Fruit fly (Drosophila melanogaster) whole organism, embryonic: Measurements from ENCODE around the gene Tango1.

Source experiments
- Ada2b ChIP-seq: fragments of 200-800 bp; sonication (Bioruptor generic); IDR thresholded peaks from 2 replicates; pipeline ENCODE4 v1.3.6; 2022; ENCODE audit warnings: missing biosample characterization, missing genetic modification characterization
- CG10431 ChIP-seq: fragments of 200-800 bp; sonication (Bioruptor generic); optimal IDR thresholded peaks from 3 replicates; lab custom pipeline; 2018; ENCODE audit warnings: missing biosample characterization, mild to moderate bottlenecking, missing genetic modification characterization
- CG12155 ChIP-seq: fragments of 200-800 bp; sonication (Bioruptor generic); optimal IDR thresholded peaks from 3 replicates; lab custom pipeline; 2016; ENCODE audit warnings: missing biosample characterization, missing genetic modification characterization
- CG14667 ChIP-seq: fragments of 200-800 bp; sonication (Bioruptor generic); IDR thresholded peaks from 2 replicates; pipeline ENCODE4 v1.3.6; 2022; ENCODE audit warnings: missing biosample characterization, missing genetic modification characterization
- CG2129 ChIP-seq: fragments of 200-800 bp; sonication (Bioruptor generic); IDR thresholded peaks from 2 replicates; pipeline ENCODE4 v1.3.6; 2022; ENCODE audit warnings: missing biosample characterization, missing genetic modification characterization; ENCODE audit not compliant: partially characterized antibody
- CG30431 ChIP-seq: fragments of 200-800 bp; sonication (Bioruptor generic); optimal IDR thresholded peaks from 2 replicates; lab custom pipeline; 2017; ENCODE audit warnings: missing biosample characterization, missing genetic modification characterization
- CG33213 ChIP-seq: fragments of 200-800 bp; sonication (Bioruptor generic); optimal IDR thresholded peaks from 3 replicates; lab custom pipeline; 2016; ENCODE audit warnings: missing biosample characterization, missing genetic modification characterization
- CG3995 ChIP-seq: fragments of 200-800 bp; sonication (Bioruptor generic); optimal IDR thresholded peaks from 3 replicates; lab custom pipeline; 2016; ENCODE audit warnings: missing biosample characterization, missing genetic modification characterization
- CG4328 ChIP-seq: fragments of 200-800 bp; sonication (Bioruptor generic); optimal IDR thresholded peaks from 3 replicates; lab custom pipeline; 2017; ENCODE audit warnings: missing biosample characterization, missing genetic modification reagents, missing genetic modification characterization
- CG6254 ChIP-seq: fragments of 200-800 bp; sonication (Bioruptor generic); optimal IDR thresholded peaks from 3 replicates; lab custom pipeline; 2017; ENCODE audit warnings: mild to moderate bottlenecking, missing biosample characterization, missing genetic modification reagents, missing genetic modification characterization
- CG6272 ChIP-seq: fragments of 200-800 bp; sonication (Bioruptor generic); IDR thresholded peaks from 2 replicates; pipeline ENCODE4 v1.3.6; 2022; ENCODE audit warnings: missing biosample characterization, missing genetic modification characterization
- CG6683 ChIP-seq: fragments of 200-800 bp; sonication (Bioruptor generic); optimal IDR thresholded peaks from 2 replicates; lab custom pipeline; 2017; ENCODE audit warnings: missing biosample characterization, mild to moderate bottlenecking, missing genetic modification characterization, missing genetic modification reagents
- CG9437 ChIP-seq: fragments of 200-800 bp; sonication (Bioruptor generic); optimal IDR thresholded peaks from 2 replicates; lab custom pipeline; 2018; ENCODE audit warnings: missing biosample characterization, mild to moderate bottlenecking, missing genetic modification characterization
- CG9932 ChIP-seq: fragments of 200-800 bp; sonication (Bioruptor generic); IDR thresholded peaks from 2 replicates; pipeline ENCODE4 v1.3.6; 2022; ENCODE audit warnings: missing biosample characterization, missing genetic modification characterization
- CrebB ChIP-seq: fragments of 200-800 bp; sonication (Bioruptor generic); optimal IDR thresholded peaks from 3 replicates; lab custom pipeline; 2018; ENCODE audit warnings: missing biosample characterization, mild to moderate bottlenecking, missing genetic modification characterization
- HLH54F ChIP-seq: fragments of 200-800 bp; sonication (Bioruptor generic); optimal IDR thresholded peaks from 3 replicates; lab custom pipeline; 2016; ENCODE audit warnings: missing biosample characterization, missing genetic modification characterization
- Hand ChIP-seq: fragments of 200-800 bp; sonication (Bioruptor generic); optimal IDR thresholded peaks from 2 replicates; lab custom pipeline; 2017; ENCODE audit warnings: mild to moderate bottlenecking, missing biosample characterization, missing genetic modification reagents, missing genetic modification characterization
- Hey ChIP-seq: fragments of 200-800 bp; sonication (Bioruptor generic); optimal IDR thresholded peaks from 3 replicates; lab custom pipeline; 2018; ENCODE audit warnings: missing biosample characterization, mild to moderate bottlenecking, missing genetic modification characterization
- Hmr ChIP-seq: fragments of 200-800 bp; sonication (Bioruptor generic); optimal IDR thresholded peaks from 3 replicates; lab custom pipeline; 2017; ENCODE audit warnings: mild to moderate bottlenecking, missing biosample characterization, missing genetic modification reagents, missing genetic modification characterization
- Lhr ChIP-seq: fragments of 200-800 bp; sonication (Bioruptor generic); optimal IDR thresholded peaks from 3 replicates; lab custom pipeline; 2017; ENCODE audit warnings: mild to moderate bottlenecking, missing biosample characterization, missing genetic modification reagents, missing genetic modification characterization
- Oli ChIP-seq: fragments of 200-800 bp; sonication (Bioruptor generic); optimal IDR thresholded peaks from 2 replicates; lab custom pipeline; 2018; ENCODE audit warnings: missing biosample characterization, mild to moderate bottlenecking, missing genetic modification characterization, moderate library complexity
- Optix ChIP-seq: fragments of 200-800 bp; sonication (Bioruptor generic); IDR thresholded peaks from 3 replicates; pipeline ENCODE4 v1.3.6; 2022; ENCODE audit warnings: missing biosample characterization, missing genetic modification characterization
- Ravus ChIP-seq: fragments of 200-800 bp; sonication (Bioruptor generic); IDR thresholded peaks from 2 replicates; pipeline ENCODE4 v1.3.6; 2022; ENCODE audit warnings: missing biosample characterization, missing genetic modification characterization
- Rx ChIP-seq: fragments of 200-800 bp; sonication (Bioruptor generic); IDR thresholded peaks from 2 replicates; pipeline ENCODE4 v1.3.6; 2022; ENCODE audit warnings: missing biosample characterization, missing genetic modification characterization
- Sox102F ChIP-seq: fragments of 200-800 bp; sonication (Bioruptor generic); optimal IDR thresholded peaks from 2 replicates; lab custom pipeline; 2018; ENCODE audit warnings: missing biosample characterization, mild to moderate bottlenecking, missing genetic modification characterization, moderate library complexity
- ara ChIP-seq: fragments of 200-800 bp; sonication (Bioruptor generic); IDR thresholded peaks from 2 replicates; pipeline ENCODE4 v1.3.6; 2022; ENCODE audit warnings: missing biosample characterization, missing genetic modification characterization
- br ChIP-seq: fragments of >200 bp; optimal IDR thresholded peaks from 2 replicates; lab custom pipeline; 2017
- chif ChIP-seq, 2 experiments: fragments of 200-800 bp; sonication (Bioruptor generic); optimal IDR thresholded peaks; 3 replicates each; lab custom pipeline; 2016; ENCODE audit warnings: missing biosample characterization in 2 of 2, missing genetic modification characterization in 2 of 2
- corto ChIP-seq: fragments of 200-800 bp; sonication (Bioruptor generic); optimal IDR thresholded peaks from 2 replicates; lab custom pipeline; 2016; ENCODE audit warnings: missing biosample characterization, mild to moderate bottlenecking, missing genetic modification characterization, moderate library complexity
- crc ChIP-seq: fragments of 200-800 bp; sonication (Bioruptor generic); optimal IDR thresholded peaks from 2 replicates; lab custom pipeline; 2016; ENCODE audit warnings: missing biosample characterization, missing genetic modification characterization
- dm ChIP-seq: fragments of 200-800 bp; sonication (Bioruptor generic); optimal IDR thresholded peaks from 3 replicates; lab custom pipeline; 2016; ENCODE audit warnings: missing biosample characterization, missing genetic modification characterization
- ewg ChIP-seq: fragments of 200-800 bp; sonication (Bioruptor generic); optimal IDR thresholded peaks from 3 replicates; lab custom pipeline; 2017; ENCODE audit warnings: mild to moderate bottlenecking, missing biosample characterization, missing genetic modification reagents, missing genetic modification characterization
- fd102C ChIP-seq: fragments of 200-800 bp; sonication (Bioruptor generic); optimal IDR thresholded peaks from 2 replicates; lab custom pipeline; 2018; ENCODE audit warnings: missing biosample characterization, mild to moderate bottlenecking, missing genetic modification characterization, moderate library complexity
- kay ChIP-seq: fragments of 200-800 bp; sonication (Bioruptor generic); optimal IDR thresholded peaks from 2 replicates; lab custom pipeline; 2016; ENCODE audit warnings: missing biosample characterization, missing genetic modification characterization
- ken ChIP-seq: fragments of 200-800 bp; sonication (Bioruptor generic); IDR thresholded peaks from 3 replicates; pipeline ENCODE4 v1.3.6; 2022; ENCODE audit warnings: missing biosample characterization, missing genetic modification characterization
- lbe ChIP-seq: fragments of 200-800 bp; sonication (Bioruptor generic); optimal IDR thresholded peaks from 2 replicates; lab custom pipeline; 2016; ENCODE audit warnings: missing biosample characterization, mild to moderate bottlenecking, missing genetic modification characterization
- onecut ChIP-seq: fragments of 200-800 bp; sonication (Bioruptor generic); IDR thresholded peaks from 2 replicates; pipeline ENCODE4 v1.3.6; 2022; ENCODE audit warnings: missing biosample characterization, missing genetic modification characterization
- pfk ChIP-seq: fragments of 200-800 bp; sonication (Bioruptor generic); optimal IDR thresholded peaks from 2 replicates; lab custom pipeline; 2018; ENCODE audit warnings: missing biosample characterization, mild to moderate bottlenecking, missing genetic modification characterization, moderate library complexity
- phol ChIP-seq: fragments of 200-800 bp; sonication (Bioruptor generic); optimal IDR thresholded peaks from 3 replicates; lab custom pipeline; 2018; ENCODE audit warnings: missing biosample characterization, mild to moderate bottlenecking, missing genetic modification characterization, moderate library complexity
- row ChIP-seq: fragments of 200-800 bp; sonication (Bioruptor generic); IDR thresholded peaks from 3 replicates; pipeline ENCODE4 v1.3.6; 2022; ENCODE audit warnings: missing biosample characterization, missing genetic modification characterization
- sc ChIP-seq, 3 experiments: fragments of >200 bp in 2 of 3; fragments of 200-800 bp in 1 of 3; sonication (Bioruptor generic) in 1 of 3; optimal IDR thresholded peaks; 2 replicates in 2 of 3; 3 replicates in 1 of 3; lab custom pipeline; 2017; ENCODE audit warnings: mild to moderate bottlenecking in 1 of 3, missing biosample characterization in 1 of 3, missing genetic modification characterization in 1 of 3, missing genetic modification reagents in 1 of 3
- schlank ChIP-seq: fragments of 200-800 bp; sonication (Bioruptor generic); optimal IDR thresholded peaks from 2 replicates; lab custom pipeline; 2018; ENCODE audit warnings: missing biosample characterization, mild to moderate bottlenecking, missing genetic modification characterization
- sim ChIP-seq: fragments of 200-800 bp; sonication (Bioruptor generic); IDR thresholded peaks from 2 replicates; pipeline ENCODE4 v1.3.6; 2022; ENCODE audit warnings: missing biosample characterization, missing genetic modification characterization
- sna ChIP-seq: fragments of 200-800 bp; sonication (Bioruptor generic); IDR thresholded peaks from 2 replicates; pipeline ENCODE4 v1.3.6; 2022; ENCODE audit warnings: missing biosample characterization, missing genetic modification characterization; ENCODE audit not compliant: partially characterized antibody
- so ChIP-seq: fragments of 200-800 bp; sonication (Bioruptor generic); IDR thresholded peaks from 3 replicates; pipeline ENCODE4 v1.3.6; 2022; ENCODE audit warnings: missing biosample characterization, missing genetic modification characterization
- sob ChIP-seq: fragments of 200-800 bp; sonication (Bioruptor generic); IDR thresholded peaks from 2 replicates; pipeline ENCODE4 v1.3.6; 2022; ENCODE audit warnings: missing biosample characterization, missing genetic modification characterization
- tio ChIP-seq: fragments of 200-800 bp; sonication (Bioruptor generic); optimal IDR thresholded peaks from 2 replicates; lab custom pipeline; 2017; ENCODE audit warnings: missing biosample characterization, missing genetic modification characterization, inconsistent platforms
- tup ChIP-seq: fragments of 200-800 bp; sonication (Bioruptor generic); optimal IDR thresholded peaks from 2 replicates; lab custom pipeline; 2016; ENCODE audit warnings: missing biosample characterization, mild to moderate bottlenecking, missing genetic modification characterization, moderate library complexity
- vfl ChIP-seq: fragments of 200-800 bp; sonication (Bioruptor generic); optimal IDR thresholded peaks from 2 replicates; lab custom pipeline; 2016; ENCODE audit warnings: missing biosample characterization, missing genetic modification characterization
- wek ChIP-seq: fragments of 200-800 bp; sonication (Bioruptor generic); optimal IDR thresholded peaks from 3 replicates; lab custom pipeline; 2018; ENCODE audit warnings: missing biosample characterization, mild to moderate bottlenecking, missing genetic modification characterization, moderate library complexity

The Tango1 gene

dm6 chr2L:6648163-6648628 lies 992 bp upstream of the Tango1 start (continued):
- TF ChIP-seq CG2129 (GFP tag; lab: Robert Waterston, UW) (no peak), br (no peak), vfl (GFP tag; lab: Kevin White, UChicago) (peak; percentile 91), wek (GFP tag; lab: Kevin White, UChicago) (peak; percentile 79), Optix (peak; percentile 80), CG9932 (GFP tag; lab: Robert Waterston, UW) (peak; percentile 93), so (GFP tag; lab: Robert Waterston, UW) (peak; percentile 92), corto (GFP tag; lab: Kevin White, UChicago) (peak; percentile 76), ewg (GFP tag; lab: Kevin White, UChicago) (peak; percentile 95), fd102C (GFP tag; lab: Kevin White, UChicago) (peak; percentile 15), sc (optimal IDR thresholded peaks at IDR 0.05; lab: Kevin White, UChicago) (no peak), sc (GFP tag; optimal IDR thresholded peaks at IDR 0.05; lab: Kevin White, UChicago) (peak; percentile 88), CG4328 (GFP tag; lab: Kevin White, UChicago) (peak; percentile 96), dm (GFP tag; lab: Kevin White, UChicago) (peak; percentile 88), CG12155 (GFP tag; lab: Kevin White, UChicago) (peak; percentile 95), row (peak; percentile 95), Sox102F (GFP tag; lab: Kevin White, UChicago) (peak; percentile 96), CG6272 (GFP tag; lab: Robert Waterston, UW) (peak; percentile 80), phol (tag; lab: Kevin White, UChicago) (peak; percentile 97), Hand (GFP tag; lab: Kevin White, UChicago) (peak; percentile 92), sna (GFP tag; lab: Robert Waterston, UW) (no peak), sim (GFP tag; lab: Robert Waterston, UW) (peak; percentile 65; the same call in 1 of the 2 replicates), chif (GFP tag; optimal IDR thresholded peaks at IDR 0.05; lab: Kevin White, UChicago) (peak; percentile 89), schlank (tag; lab: Kevin White, UChicago) (peak; percentile 85), CrebB (tag; lab: Kevin White, UChicago) (peak; percentile 91), lbe (peak; percentile 87), onecut (GFP tag; lab: Robert Waterston, UW) (peak; percentile 83), Lhr (GFP tag; lab: Kevin White, UChicago) (peak; percentile 83), CG6683 (GFP tag; lab: Kevin White, UChicago) (peak; percentile 92), CG9437 (GFP tag; lab: Kevin White, UChicago) (peak; percentile 90), CG14667 (GFP tag; lab: Robert Waterston, UW) (peak; percentile 85), CG6254 (GFP tag; lab: Kevin White, UChicago) (peak; percentile 87), Hey (tag; lab: Kevin White, UChicago) (no peak), CG3995 (GFP tag; lab: Kevin White, UChicago) (peak; percentile 81), Ravus (GFP tag; lab: Robert Waterston, UW) (peak; percentile 74), pfk (peak; percentile 56), tio (GFP tag; lab: Kevin White, UChicago) (peak; percentile 96), HLH54F (GFP tag; lab: Kevin White, UChicago) (peak; percentile 92), CG30431 (GFP tag; lab: Kevin White, UChicago) (peak; percentile 88), sob (GFP tag; lab: Robert Waterston, UW) (peak; percentile 92), kay (GFP tag; lab: Kevin White, UChicago) (peak; percentile 91), Rx (GFP tag; lab: Robert Waterston, UW) (peak; percentile 80), ara (GFP tag; lab: Robert Waterston, UW) (peak; percentile 86), crc (peak; percentile 80), Ada2b (GFP tag; lab: Robert Waterston, UW) (peak; percentile 91), CG10431 (GFP tag; lab: Kevin White, UChicago) (peak; percentile 80), ken (GFP tag; lab: Robert Waterston, UW) (peak; percentile 92), Hmr (GFP tag; lab: Kevin White, UChicago) (peak; percentile 97), CG33213 (GFP tag; lab: Kevin White, UChicago) (peak; percentile 88), Oli (tag; lab: Kevin White, UChicago) (peak; percentile 96), tup (peak; percentile 83)
